Fruit fly (Drosophila melanogaster): ENCODE measurements around the gene CG10561.
A peak's percentile ranks its signal among the peaks of the same experiment; 100 is the strongest.

CG10561 gene

dm6 chr2L:19140984-19141262 is 26.7 kb downstream of the CG10561 start (continued):
- TF ChIP-seq CG16863 (GFP tag; optimal IDR thresholded peaks at IDR 0.05) (no peak), CG18599 (GFP tag; optimal IDR thresholded peaks at IDR 0.05) (peak; percentile 68), CG6813 (GFP tag; optimal IDR thresholded peaks at IDR 0.05) (peak; percentile 26), Antp (GFP tag; optimal IDR thresholded peaks at IDR 0.05) (no peak), so (GFP tag; IDR thresholded peaks at IDR 0.05) (0 out of 3 replicates have a peak, but pooled peaks have one; percentile 26), CG17385 (GFP tag; optimal IDR thresholded peaks at IDR 0.05) (peak; percentile 15), tgo (GFP tag; IDR thresholded peaks at IDR 0.05) (peak; percentile 29; the same call in 2 of the 3 replicates), Mad (GFP tag; optimal IDR thresholded peaks at IDR 0.05) (peak; percentile 10), Oli (tag; optimal IDR thresholded peaks at IDR 0.05) (peak; percentile 1), CG11696 (GFP tag; IDR thresholded peaks at IDR 0.05) (0 out of 2 replicates have a peak, but pooled peaks have one; percentile 40), esg (GFP tag; conservative IDR thresholded peaks at IDR 0.05) (peak; percentile 27; the same call in 1 of the 2 replicates), al (GFP tag; IDR thresholded peaks at IDR 0.05) (0 out of 2 replicates have a peak, but pooled peaks have one; percentile 16), CG6272 (GFP tag; IDR thresholded peaks at IDR 0.05) (no peak), Oaz (GFP tag; IDR thresholded peaks at IDR 0.05) (no peak), grau (tag; optimal IDR thresholded peaks at IDR 0.05) (peak; percentile 90), Dek (tag; optimal IDR thresholded peaks at IDR 0.05) (peak; percentile 9), CG8924 (tag; optimal IDR thresholded peaks at IDR 0.05) (peak; percentile 42), gsb (GFP tag; IDR thresholded peaks at IDR 0.05) (0 out of 2 replicates have a peak, but pooled peaks have one; percentile 41), odd (GFP tag; optimal IDR thresholded peaks at IDR 0.05) (no peak), hkb (optimal IDR thresholded peaks at IDR 0.05) (no peak), hkb (GFP tag; IDR thresholded peaks at IDR 0.05) (0 out of 2 replicates have a peak, but pooled peaks have one; percentile 34), CG17359 (tag; optimal IDR thresholded peaks at IDR 0.05) (peak; percentile 15), PHDP (tag; optimal IDR thresholded peaks at IDR 0.05) (peak; percentile 26), Dbx (GFP tag; IDR thresholded peaks at IDR 0.05) (peak; percentile 73; the same call in 2 of the 3 replicates), trh (GFP tag; optimal IDR thresholded peaks at IDR 0.05) (no peak), Dip3 (GFP tag; optimal IDR thresholded peaks at IDR 0.05) (peak; percentile 42), CG30403 (GFP tag; optimal IDR thresholded peaks at IDR 0.05) (peak; percentile 18), CG15601 (tag; optimal IDR thresholded peaks at IDR 0.05) (no peak), CG17802 (tag; optimal IDR thresholded peaks at IDR 0.05) (no peak), Atf6 (GFP tag; IDR thresholded peaks at IDR 0.05) (0 out of 2 replicates have a peak, but pooled peaks have one; percentile 32), CG18619 (GFP tag; optimal IDR thresholded peaks at IDR 0.05) (peak; percentile 40), gro (GFP tag; optimal IDR thresholded peaks at IDR 0.05) (peak; percentile 53), Lim3 (GFP tag; IDR thresholded peaks at IDR 0.05) (no peak), CG10147 (GFP tag; optimal IDR thresholded peaks at IDR 0.05) (peak; percentile 55), CG10431 (GFP tag; optimal IDR thresholded peaks at IDR 0.05) (no peak), D19B (GFP tag; optimal IDR thresholded peaks at IDR 0.05) (peak; percentile 19), CG7786 (GFP tag; optimal IDR thresholded peaks at IDR 0.05) (peak; percentile 10), CG32532 (GFP tag; IDR thresholded peaks at IDR 0.05) (peak; percentile 59; the same call in 1 of the 2 replicates), H15 (GFP tag; IDR thresholded peaks at IDR 0.05) (no peak), btn (GFP tag; optimal IDR thresholded peaks at IDR 0.05) (no peak), CG11456 (GFP tag; IDR thresholded peaks at IDR 0.05) (no peak), fu2 (GFP tag; optimal IDR thresholded peaks at IDR 0.05) (no peak), CG8388 (GFP tag; optimal IDR thresholded peaks at IDR 0.05) (no peak), slbo (GFP tag; IDR thresholded peaks at IDR 0.05) (peak; percentile 72), tx (GFP tag; optimal IDR thresholded peaks at IDR 0.05) (peak; percentile 1), prd (optimal IDR thresholded peaks at IDR 0.05) (no peak), prd (GFP tag; IDR thresholded peaks at IDR 0.05) (peak; percentile 42; the same call in 2 of the 3 replicates), ems (GFP tag; optimal IDR thresholded peaks at IDR 0.05) (peak; percentile 29), gem (tag; optimal IDR thresholded peaks at IDR 0.05) (peak; percentile 54), pan (optimal IDR thresholded peaks at IDR 0.05) (no peak), pan (GFP tag; optimal IDR thresholded peaks at IDR 0.05 in 1 of 2, IDR thresholded peaks at IDR 0.05 in 1 of 2) (peak in 1 of 2 experiments; percentile 40), CG4854 (GFP tag; optimal IDR thresholded peaks at IDR 0.05) (peak; percentile 32)

Data from whole organism, embryonic.